Fruit fly (Drosophila melanogaster) whole organism, larva: ENCODE results near the gene Mip.

ENCODE experiments used
- noc ChIP-seq: fragments of 200-800 bp; sonication (Bioruptor generic); optimal IDR thresholded peaks from 3 replicates; lab custom pipeline; 2019; ENCODE audit warnings: missing biosample characterization, mild to moderate bottlenecking, missing genetic modification characterization, moderate library complexity

Gene Mip

DNA sequence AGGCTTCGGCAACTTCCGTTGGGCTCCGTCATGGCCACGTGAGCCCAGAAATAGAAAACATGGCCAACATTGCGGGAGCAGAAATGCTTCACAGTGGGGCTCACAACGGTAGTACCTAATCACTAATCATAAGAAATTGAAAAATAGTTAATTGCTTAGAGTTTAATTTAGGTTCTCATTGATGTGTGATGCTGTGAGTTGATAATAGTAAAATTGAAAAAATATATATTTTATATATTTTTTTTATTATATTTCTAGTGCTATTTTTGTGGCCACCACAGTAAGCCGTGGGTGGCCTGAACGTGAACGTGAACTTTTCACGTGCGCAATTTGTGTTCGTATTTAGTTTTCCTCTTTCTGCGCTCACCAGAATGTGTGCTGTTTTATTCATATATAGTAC lies 39.0 kb downstream of the Mip start:
- TF ChIP-seq noc (tag; lab: Kevin White, UChicago) = no peak
